Worm (Caenorhabditis elegans) whole organism, early embryonic: ENCODE results near the gene F55G11.7.

ENCODE experiments used
- ama-1 ChIP-seq: fragments of 150-350 bp; optimal IDR thresholded peaks from 2 replicates; lab custom pipeline; 2014
- ceh-13 ChIP-seq: fragments of 200-800 bp; sonication (Bioruptor generic); optimal IDR thresholded peaks from 2 replicates; lab custom pipeline; 2018; ENCODE audit warnings: mild to moderate bottlenecking, missing genetic modification characterization, missing compliant biosample characterization

- TF ChIP-seq ceh-13 (GFP tag; lab: Kevin White, UChicago) (no peak), ama-1 (lab: Kevin White, UChicago) (no peak)
Measured at ce11 chrIV:12995886-12996285, 35.6 kb downstream of the F55G11.7 start, which contains the start of gene K10D11.7.
